Worm (Caenorhabditis elegans) whole organism, L4 larva: ENCODE measurements around the gene Y57E12AR.1.

ENCODE experiments used
- F10B5.3 ChIP-seq: sonication (generic microtip); optimal IDR thresholded peaks from 2 replicates; lab custom pipeline; 2016; ENCODE audit warnings: mild to moderate bottlenecking, missing genetic modification characterization, missing compliant biosample characterization
- T26A8.4 ChIP-seq: fragments of 200-800 bp; sonication (Bioruptor generic); IDR thresholded peaks from 2 replicates; pipeline ENCODE4 v1.3.6; 2022; ENCODE audit warnings: missing genetic modification characterization, missing compliant biosample characterization
- aha-1 ChIP-seq: fragments of 150-350 bp; peaks from one replicate; lab custom pipeline; 2014; ENCODE audit warnings: missing biosample characterization, missing genetic modification characterization
- aly-2 ChIP-seq: sonication (generic microtip); optimal IDR thresholded peaks from 2 replicates; lab custom pipeline; 2018; ENCODE audit warnings: missing biosample characterization, missing genetic modification characterization
- ceh-28 ChIP-seq: fragments of 150-350 bp; optimal IDR thresholded peaks from 2 replicates; lab custom pipeline; 2014; ENCODE audit warnings: missing biosample characterization, missing genetic modification reagents, missing genetic modification characterization
- ceh-32 ChIP-seq: sonication (generic microtip); optimal IDR thresholded peaks from 2 replicates; lab custom pipeline; 2016; ENCODE audit warnings: mild to moderate bottlenecking, missing genetic modification characterization, missing compliant biosample characterization; ENCODE audit not compliant: poor library complexity
- ceh-62 ChIP-seq: sonication (generic microtip); optimal IDR thresholded peaks from 2 replicates; lab custom pipeline; 2017; ENCODE audit warnings: missing biosample characterization, missing genetic modification characterization
- ces-1 ChIP-seq: fragments of 150-350 bp; sonication (generic microtip); optimal IDR thresholded peaks from 4 replicates; lab custom pipeline; 2014; ENCODE audit warnings: missing biosample characterization, missing genetic modification reagents, missing genetic modification characterization
- daf-19 ChIP-seq: fragments of 200-800 bp; sonication (Bioruptor generic); conservative IDR thresholded peaks from 2 replicates; pipeline ENCODE4 v1.3.6; 2022; ENCODE audit warnings: missing genetic modification characterization, missing compliant biosample characterization
- dmd-8 ChIP-seq: fragments of 200-800 bp; sonication (Bioruptor generic); IDR thresholded peaks from 2 replicates; pipeline ENCODE4 v1.3.6; 2022; ENCODE audit warnings: missing genetic modification characterization, missing compliant biosample characterization
- dpl-1 ChIP-seq: fragments of 150-350 bp; optimal IDR thresholded peaks from 2 replicates; lab custom pipeline; 2014; ENCODE audit warnings: missing biosample characterization, missing genetic modification reagents, missing genetic modification characterization
- egl-43 ChIP-seq: fragments of 200-800 bp; sonication (Bioruptor generic); IDR thresholded peaks from 2 replicates; pipeline ENCODE4 v1.3.6; 2022; ENCODE audit warnings: missing genetic modification reagents, missing genetic modification characterization, missing compliant biosample characterization
- fkh-10 ChIP-seq: fragments of 150-350 bp; optimal IDR thresholded peaks from 2 replicates; lab custom pipeline; 2014; ENCODE audit warnings: missing biosample characterization, missing genetic modification reagents, missing genetic modification characterization
- jun-1 ChIP-seq: fragments of 150-350 bp; optimal IDR thresholded peaks from 2 replicates; lab custom pipeline; 2014; ENCODE audit warnings: missing biosample characterization, missing genetic modification reagents, missing genetic modification characterization
- lin-13 ChIP-seq: fragments of 150-350 bp; optimal IDR thresholded peaks from 2 replicates; lab custom pipeline; 2014; ENCODE audit warnings: missing biosample characterization, missing genetic modification reagents, missing genetic modification characterization
- lin-15B ChIP-seq: fragments of 150-350 bp; sonication (generic microtip); optimal IDR thresholded peaks from 3 replicates; lab custom pipeline; 2014; ENCODE audit warnings: missing biosample characterization, missing genetic modification characterization
- lir-3 ChIP-seq: sonication (generic microtip); optimal IDR thresholded peaks from 2 replicates; lab custom pipeline; 2016; ENCODE audit warnings: mild to moderate bottlenecking, missing genetic modification characterization, missing compliant biosample characterization
- madf-5 ChIP-seq, 2 experiments: fragments of 200-800 bp; sonication (Bioruptor generic); IDR thresholded peaks; 2 replicates each; pipeline ENCODE4 v1.3.6; 2022; ENCODE audit warnings: missing compliant biosample characterization in 2 of 2, missing genetic modification characterization in 2 of 2
- mdl-1 ChIP-seq, 2 experiments: fragments of 150-350 bp in 1 of 2; sonication (generic microtip) in 1 of 2; optimal IDR thresholded peaks; 2 replicates each; lab custom pipeline; 2014 to 2017; ENCODE audit warnings: missing biosample characterization in 2 of 2, missing genetic modification characterization in 2 of 2
- mxl-2 ChIP-seq: fragments of 200-800 bp; sonication (Bioruptor generic); conservative IDR thresholded peaks from 2 replicates; pipeline ENCODE4 v1.3.6; 2022; ENCODE audit warnings: missing genetic modification reagents, missing genetic modification characterization, missing compliant biosample characterization
- nhr-10 ChIP-seq: fragments of 150-350 bp; optimal IDR thresholded peaks from 2 replicates; lab custom pipeline; 2014; ENCODE audit warnings: missing biosample characterization, missing genetic modification characterization
- nhr-102 ChIP-seq: sonication (generic microtip); optimal IDR thresholded peaks from 2 replicates; lab custom pipeline; 2016; ENCODE audit warnings: mild to moderate bottlenecking, missing genetic modification characterization, moderate library complexity, missing compliant biosample characterization
- nhr-11 ChIP-seq: fragments of 150-350 bp; optimal IDR thresholded peaks from 2 replicates; lab custom pipeline; 2014; ENCODE audit warnings: missing biosample characterization, missing genetic modification characterization
- nhr-111 ChIP-seq: fragments of 200-800 bp; sonication (Bioruptor generic); optimal IDR thresholded peaks from 2 replicates; lab custom pipeline; 2018; ENCODE audit warnings: mild to moderate bottlenecking, missing genetic modification characterization, missing compliant biosample characterization
- nhr-237 ChIP-seq: sonication (generic microtip); optimal IDR thresholded peaks from 2 replicates; lab custom pipeline; 2017; ENCODE audit warnings: missing biosample characterization, missing genetic modification characterization
- nhr-42 ChIP-seq: fragments of 200-800 bp; sonication (Bioruptor generic); IDR thresholded peaks from 2 replicates; pipeline ENCODE4 v1.3.6; 2022; ENCODE audit warnings: missing genetic modification characterization, missing compliant biosample characterization
- nhr-48 ChIP-seq: sonication (generic microtip); optimal IDR thresholded peaks from 2 replicates; lab custom pipeline; 2016; ENCODE audit warnings: mild to moderate bottlenecking, missing genetic modification characterization, missing compliant biosample characterization
- nhr-6 ChIP-seq: fragments of 150-350 bp; optimal IDR thresholded peaks from 2 replicates; lab custom pipeline; 2014; ENCODE audit warnings: missing biosample characterization, missing genetic modification characterization
- nhr-76 ChIP-seq: fragments of 150-350 bp; optimal IDR thresholded peaks from 2 replicates; lab custom pipeline; 2014; ENCODE audit warnings: missing biosample characterization, missing genetic modification characterization
- rbr-2 ChIP-seq: sonication (generic microtip); optimal IDR thresholded peaks from 2 replicates; lab custom pipeline; 2016; ENCODE audit warnings: missing genotype, missing genetic modification characterization, missing compliant biosample characterization
- set-16 ChIP-seq: fragments of 200-800 bp; sonication (Bioruptor generic); IDR thresholded peaks from 2 replicates; pipeline ENCODE4 v1.3.6; 2022; ENCODE audit warnings: missing genetic modification reagents, missing genetic modification characterization, missing compliant biosample characterization
- unc-62 ChIP-seq, 3 experiments: fragments of 150-350 bp in 1 of 3; sonication (generic microtip); optimal IDR thresholded peaks in 2 of 3; peaks in 1 of 3; 1 replicate in 1 of 3; 2 replicates in 2 of 3; lab custom pipeline; 2014 to 2017; ENCODE audit warnings: missing biosample characterization in 3 of 3, missing genetic modification characterization in 3 of 3, missing genetic modification reagents in 3 of 3, missing genotype in 1 of 3
- ztf-11 ChIP-seq: fragments of 150-350 bp; optimal IDR thresholded peaks from 2 replicates; lab custom pipeline; 2014; ENCODE audit warnings: missing biosample characterization, missing genetic modification characterization

Y57E12AR.1 gene

DNA sequence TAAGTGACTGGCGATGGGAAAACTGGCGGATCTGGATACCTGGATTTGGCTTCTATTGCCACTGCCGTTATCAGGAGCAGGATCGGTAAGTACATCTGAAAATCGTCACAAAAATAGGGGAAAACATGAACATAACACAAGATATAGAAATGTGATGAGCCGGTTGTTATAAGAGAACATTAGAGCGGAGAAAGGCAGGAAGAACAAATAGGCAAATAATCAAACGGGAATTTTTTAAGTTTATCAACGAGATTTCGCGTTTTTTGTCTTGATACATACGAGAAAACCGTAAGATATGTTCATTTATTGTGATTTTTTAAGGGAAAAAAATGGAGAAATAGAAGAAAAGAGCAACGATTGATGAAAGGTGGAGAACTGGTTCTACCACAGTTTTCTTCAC lies at the start of gene Y57E12AR.1:
TSS of gene Y57E12AR.1 (minus strand) at position 101 of the 400 bp plus-strand sequence.
- no peak for TF ChIP-seq madf-5 (GFP tag; IDR thresholded peaks at IDR 0.05; lab: Robert Waterston, UW)
- TF ChIP-seq, all 104 proteins: peak for 0

- TF ChIP-seq aha-1 (tag; lab: Kevin White, UChicago) = peak; percentile 62
- TF ChIP-seq unc-62 (GFP tag; optimal IDR thresholded peaks at IDR 0.05 in 1 of 2; lab: Kevin White, UChicago) = peak in 1 of 2 experiments; percentile 89
- no peak for TF ChIP-seq unc-62 (tag; optimal IDR thresholded peaks at IDR 0.05; lab: Kevin White, UChicago)
- no peak for TF ChIP-seq nhr-10 (tag; lab: Kevin White, UChicago)
- no peak for TF ChIP-seq egl-43 (GFP tag; lab: Robert Waterston, UW)
- no peak for TF ChIP-seq daf-19 (GFP tag; lab: Robert Waterston, UW)
- TF ChIP-seq jun-1 (tag; lab: Kevin White, UChicago) = no peak
- no peak for TF ChIP-seq nhr-42 (GFP tag; lab: Robert Waterston, UW)
- no peak for TF ChIP-seq ceh-32 (tag; lab: Kevin White, UChicago)
Observed at ce11 chrV:7112223-7112622, 47.1 kb upstream of the Y57E12AR.1 start.

DNA sequence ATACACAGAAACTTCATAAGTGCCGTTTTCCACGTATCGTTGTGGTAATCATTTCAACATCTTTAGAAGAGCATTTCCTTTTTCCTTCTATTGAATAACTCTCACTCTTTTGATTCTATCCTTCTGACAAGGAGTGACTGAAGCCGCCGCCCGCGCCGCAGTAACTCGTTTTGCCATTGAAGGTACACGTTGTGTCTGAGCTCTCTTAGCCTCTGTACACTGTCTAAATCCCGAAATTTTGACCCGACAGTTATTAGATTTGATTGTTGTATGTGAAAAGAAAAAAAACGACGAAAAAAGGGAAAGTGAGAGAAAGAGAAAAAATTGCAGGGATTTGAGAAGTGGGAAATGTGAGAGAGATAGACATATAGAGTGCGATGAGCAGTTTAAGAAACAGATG lies 46.1 kb upstream of the Y57E12AR.1 start:
- TF ChIP-seq nhr-11 (tag; lab: Kevin White, UChicago) (no peak), lin-13 (GFP tag; lab: Kevin White, UChicago) (no peak), rbr-2 (peak; percentile 24), lir-3 (tag; lab: Kevin White, UChicago) (no peak), unc-62 (GFP tag; optimal IDR thresholded peaks at IDR 0.05 in 1 of 2; lab: Kevin White, UChicago) (peak in 1 of 2 experiments; percentile 56), unc-62 (tag; optimal IDR thresholded peaks at IDR 0.05; lab: Kevin White, UChicago) (no peak), ces-1 (GFP tag; lab: Kevin White, UChicago) (peak; percentile 71), nhr-111 (GFP tag; lab: Kevin White, UChicago) (no peak), aly-2 (tag; lab: Kevin White, UChicago) (no peak), fkh-10 (GFP tag; lab: Kevin White, UChicago) (peak; percentile 80)

ce11 chrV:7110370-7110769 lies 45.2 kb upstream of the Y57E12AR.1 start:
- no peak for TF ChIP-seq nhr-42 (GFP tag; lab: Robert Waterston, UW)
- no peak for TF ChIP-seq mdl-1 (tag; optimal IDR thresholded peaks at IDR 0.05; lab: Kevin White, UChicago)
- TF ChIP-seq nhr-76 (tag; lab: Kevin White, UChicago) = no peak
- no peak for TF ChIP-seq nhr-11 (tag; lab: Kevin White, UChicago)
- no peak for TF ChIP-seq unc-62 (GFP tag; optimal IDR thresholded peaks at IDR 0.05 in 1 of 2; lab: Kevin White, UChicago)
- no peak for TF ChIP-seq unc-62 (tag; optimal IDR thresholded peaks at IDR 0.05; lab: Kevin White, UChicago)
- TF ChIP-seq lin-15B = no peak
- no peak for TF ChIP-seq dmd-8 (GFP tag; lab: Robert Waterston, UW)
- no peak for TF ChIP-seq nhr-237 (tag; lab: Kevin White, UChicago)
- TF ChIP-seq, all 104 proteins: peak for 0

ce11 chrV:7106499-7107152 lies 41.5 kb upstream of the Y57E12AR.1 start:
- TF ChIP-seq nhr-6 (tag; lab: Kevin White, UChicago) = no peak
- no peak for TF ChIP-seq ceh-28 (tag; lab: Kevin White, UChicago)
- no peak for TF ChIP-seq T26A8.4 (GFP tag; lab: Robert Waterston, UW)
- TF ChIP-seq fkh-10 (GFP tag; lab: Kevin White, UChicago) = peak; percentile 59
- peak; percentile 52; the same call in 1 of the 2 replicates for TF ChIP-seq set-16

- TF ChIP-seq mxl-2 (GFP tag; lab: Robert Waterston, UW) = no peak
- no peak for TF ChIP-seq nhr-102
- no peak for TF ChIP-seq nhr-6 (tag; lab: Kevin White, UChicago)
- no peak for TF ChIP-seq dpl-1 (GFP tag; lab: Kevin White, UChicago)
- no peak for TF ChIP-seq F10B5.3 (tag; lab: Kevin White, UChicago)
- no peak for TF ChIP-seq nhr-48 (tag; lab: Kevin White, UChicago)
- TF ChIP-seq ztf-11 (tag; lab: Kevin White, UChicago) = no peak
- TF ChIP-seq ceh-62 (tag; lab: Kevin White, UChicago) = no peak
Observed at ce11 chrV:7103247-7103646, 38.1 kb upstream of the Y57E12AR.1 start, which contains the start of gene odr-2. Gene odr-2, plus strand, starts transcription at chrV:7103547.
